Fruit fly (Drosophila melanogaster) whole organism, wandering third instar larva: ENCODE data around the gene Shawn.

ENCODE experiments used
- Abd-B ChIP-seq: fragments of >200 bp; optimal IDR thresholded peaks from 2 replicates; lab custom pipeline; 2017; ENCODE audit warnings: missing biosample characterization, missing genetic modification characterization
- CG32264 ChIP-seq: fragments of 200-800 bp; sonication (Bioruptor generic); optimal IDR thresholded peaks from 2 replicates; lab custom pipeline; 2016; ENCODE audit warnings: missing biosample characterization, missing genetic modification characterization
- CG9705 ChIP-seq: fragments of 200-800 bp; sonication (Bioruptor generic); optimal IDR thresholded peaks from 2 replicates; lab custom pipeline; 2018; ENCODE audit warnings: missing biosample characterization, mild to moderate bottlenecking, missing genetic modification characterization
- Dfd ChIP-seq: fragments of >200 bp; optimal IDR thresholded peaks from 2 replicates; lab custom pipeline; 2017; ENCODE audit warnings: missing biosample characterization, missing genetic modification characterization
- Dif ChIP-seq: fragments of 200-275, 200-300 bp; sonication (Bioruptor generic); optimal IDR thresholded peaks from 2 replicates; lab custom pipeline; 2018; ENCODE audit warnings: missing biosample characterization, missing genetic modification characterization; ENCODE audit not compliant: partially characterized antibody
- GATAd ChIP-seq: sonication (Bioruptor generic); optimal IDR thresholded peaks from 2 replicates; lab custom pipeline; 2016; ENCODE audit warnings: missing biosample characterization, missing genetic modification characterization
- HLH106 ChIP-seq: fragments of 200-800 bp; optimal IDR thresholded peaks from 3 replicates; lab custom pipeline; 2019; ENCODE audit warnings: missing biosample characterization, mild to moderate bottlenecking, missing genetic modification characterization, moderate library complexity
- Hnf4 ChIP-seq: fragments of 200-800 bp; sonication (Bioruptor generic); optimal IDR thresholded peaks from 2 replicates; lab custom pipeline; 2016; ENCODE audit warnings: missing biosample characterization, mild to moderate bottlenecking, missing genetic modification characterization
- Hr78 ChIP-seq: fragments of >200 bp; optimal IDR thresholded peaks from 2 replicates; lab custom pipeline; 2017; ENCODE audit warnings: missing biosample characterization, missing genetic modification characterization
- Jra ChIP-seq: sonication (Bioruptor generic); optimal IDR thresholded peaks from 2 replicates; lab custom pipeline; 2016; ENCODE audit warnings: missing biosample characterization, missing genetic modification characterization
- Myc ChIP-seq: fragments of >200 bp; optimal IDR thresholded peaks from 2 replicates; lab custom pipeline; 2017
- N ChIP-seq: fragments of >200 bp; optimal IDR thresholded peaks from 2 replicates; lab custom pipeline; 2018; ENCODE audit warnings: missing biosample characterization, missing external identifiers, missing genetic modification characterization
- OdsH ChIP-seq: fragments of 200-800 bp; sonication (Bioruptor generic); optimal IDR thresholded peaks from 2 replicates; lab custom pipeline; 2016; ENCODE audit warnings: missing biosample characterization, mild to moderate bottlenecking, missing genetic modification characterization
- Sp1 ChIP-seq: fragments of 200-800 bp; sonication (Bioruptor generic); optimal IDR thresholded peaks from 3 replicates; lab custom pipeline; 2019; ENCODE audit warnings: missing biosample characterization, mild to moderate bottlenecking, missing genetic modification characterization, moderate library complexity
- Vsx2 ChIP-seq: fragments of 200-300, 225-300 bp; sonication (Bioruptor generic); optimal IDR thresholded peaks from 2 replicates; lab custom pipeline; 2018; ENCODE audit warnings: missing biosample characterization, missing genetic modification characterization; ENCODE audit not compliant: partially characterized antibody
- br ChIP-seq: fragments of 200-800 bp; sonication (Bioruptor generic); optimal IDR thresholded peaks from 2 replicates; lab custom pipeline; 2016; ENCODE audit warnings: missing biosample characterization, missing genetic modification characterization
- brk ChIP-seq: fragments of 200-800 bp; sonication (Bioruptor generic); optimal IDR thresholded peaks from 2 replicates; lab custom pipeline; 2016; ENCODE audit warnings: missing biosample characterization, mild to moderate bottlenecking, missing genetic modification characterization
- foxo ChIP-seq, 2 experiments: fragments of 200-800 bp; sonication (Bioruptor generic); optimal IDR thresholded peaks; 2 replicates in 1 of 2; 3 replicates in 1 of 2; lab custom pipeline; 2016 to 2017; ENCODE audit warnings: missing biosample characterization in 2 of 2, missing genetic modification characterization in 2 of 2
- fru ChIP-seq: fragments of 200-800 bp; sonication (Bioruptor generic); optimal IDR thresholded peaks from 3 replicates; lab custom pipeline; 2016; ENCODE audit warnings: missing biosample characterization, mild to moderate bottlenecking, missing genetic modification characterization
- h ChIP-seq: fragments of 200-800 bp; sonication (Bioruptor generic); optimal IDR thresholded peaks from 3 replicates; lab custom pipeline; 2016; ENCODE audit warnings: missing biosample characterization, mild to moderate bottlenecking, missing genetic modification characterization
- jim ChIP-seq: fragments of 175-275, 200-325 bp; sonication (Bioruptor generic); optimal IDR thresholded peaks from 2 replicates; lab custom pipeline; 2016; ENCODE audit warnings: missing biosample characterization, mild to moderate bottlenecking, missing genetic modification characterization
- lola ChIP-seq: fragments of >200 bp; optimal IDR thresholded peaks from 2 replicates; lab custom pipeline; 2017; ENCODE audit warnings: missing biosample characterization, missing genetic modification characterization
- psq ChIP-seq: fragments of 200-800 bp; sonication (Bioruptor generic); optimal IDR thresholded peaks from 3 replicates; lab custom pipeline; 2017; ENCODE audit warnings: missing biosample characterization, mild to moderate bottlenecking, missing genetic modification characterization, moderate library complexity
- rgr ChIP-seq: fragments of 200-800 bp; sonication (Bioruptor generic); optimal IDR thresholded peaks from 3 replicates; lab custom pipeline; 2016; ENCODE audit warnings: missing biosample characterization, mild to moderate bottlenecking, missing genetic modification characterization
- sv ChIP-seq: fragments of 200-800 bp; sonication (Bioruptor generic); optimal IDR thresholded peaks from 3 replicates; lab custom pipeline; 2016; ENCODE audit warnings: missing biosample characterization, missing genetic modification characterization
- tai ChIP-seq: sonication (Bioruptor generic); optimal IDR thresholded peaks from 2 replicates; lab custom pipeline; 2016; ENCODE audit warnings: missing biosample characterization, missing genetic modification characterization
- usp ChIP-seq: fragments of >200 bp; optimal IDR thresholded peaks from 2 replicates; lab custom pipeline; 2017; ENCODE audit warnings: missing biosample characterization, missing genetic modification characterization
- woc ChIP-seq: sonication (Bioruptor generic); optimal IDR thresholded peaks from 2 replicates; lab custom pipeline; 2016; ENCODE audit warnings: missing biosample characterization, mild to moderate bottlenecking, missing genetic modification characterization

The Shawn gene

dm6 chrX:19581881-19582280, 29.4 kb upstream of the Shawn start, which contains the start of gene CG14218:
Gene CG14218, minus strand, starts transcription at chrX:19581981.
- TF ChIP-seq sv (GFP tag; lab: Kevin White, UChicago) (no peak), Myc (no peak), N (GFP tag; lab: Kevin White, UChicago) (no peak), Jra (GFP tag; lab: Kevin White, UChicago) (no peak), CG32264 (no peak), h (GFP tag; lab: Kevin White, UChicago) (no peak)

- no peak for TF ChIP-seq HLH106 (tag; lab: Kevin White, UChicago)
- no peak for TF ChIP-seq Dif (GFP tag; lab: Kevin White, UChicago)
- no peak for TF ChIP-seq Myc
- no peak for TF ChIP-seq fru (GFP tag; lab: Kevin White, UChicago)
- no peak for TF ChIP-seq Vsx2 (GFP tag; lab: Kevin White, UChicago)
- TF ChIP-seq lola (GFP tag; lab: Kevin White, UChicago), result no peak
- TF ChIP-seq tai (GFP tag; lab: Kevin White, UChicago), result no peak
- TF ChIP-seq Abd-B (GFP tag; lab: Kevin White, UChicago), result no peak
- no peak for TF ChIP-seq brk (GFP tag; lab: Kevin White, UChicago)
Observed at dm6 chrX:19582732-19583131, 28.6 kb upstream of the Shawn start.

- no peak for TF ChIP-seq Myc
- TF ChIP-seq woc (GFP tag; lab: Kevin White, UChicago), result no peak
- no peak for TF ChIP-seq h (GFP tag; lab: Kevin White, UChicago)
- no peak for TF ChIP-seq CG9705 (GFP tag; lab: Kevin White, UChicago)
Observed at dm6 chrX:19583317-19583716, 28.0 kb upstream of the Shawn start, which contains the start of gene CG14204. Gene CG14204, plus strand, starts transcription at chrX:19583617.

- TF ChIP-seq Hr78 (GFP tag; lab: Kevin White, UChicago) (no peak), Abd-B (GFP tag; lab: Kevin White, UChicago) (no peak), h (GFP tag; lab: Kevin White, UChicago) (no peak), foxo (GFP tag; optimal IDR thresholded peaks at IDR 0.05; lab: Kevin White, UChicago) (no peak), rgr (GFP tag; lab: Kevin White, UChicago) (no peak), Vsx2 (GFP tag; lab: Kevin White, UChicago) (no peak), GATAd (GFP tag; lab: Kevin White, UChicago) (no peak), Sp1 (GFP tag; lab: Kevin White, UChicago) (no peak), psq (GFP tag; lab: Kevin White, UChicago) (no peak)
- TF ChIP-seq, all 38 proteins: peak for 0
Observed at dm6 chrX:19585142-19585541, 26.2 kb upstream of the Shawn start.

dm6 chrX:19590070-19590469, 21.3 kb upstream of the Shawn start, which contains the start of gene CG14219:
Gene CG14219, minus strand, starts transcription at chrX:19590170.
- no peak for TF ChIP-seq N (GFP tag; lab: Kevin White, UChicago)

- TF ChIP-seq usp, result no peak
- no peak for TF ChIP-seq jim (GFP tag; lab: Kevin White, UChicago)
- TF ChIP-seq woc (GFP tag; lab: Kevin White, UChicago), result no peak
- no peak for TF ChIP-seq Hr78 (GFP tag; lab: Kevin White, UChicago)
- no peak for TF ChIP-seq Hnf4
- TF ChIP-seq lola (GFP tag; lab: Kevin White, UChicago), result no peak
- no peak for TF ChIP-seq GATAd (GFP tag; lab: Kevin White, UChicago)
- no peak for TF ChIP-seq br (GFP tag; lab: Kevin White, UChicago)
- no peak for TF ChIP-seq rgr (GFP tag; lab: Kevin White, UChicago)
- no peak for TF ChIP-seq foxo (GFP tag; optimal IDR thresholded peaks at IDR 0.05; lab: Kevin White, UChicago)
- TF ChIP-seq h (GFP tag; lab: Kevin White, UChicago), result no peak
- no peak for TF ChIP-seq Dfd (GFP tag; lab: Kevin White, UChicago)
- TF ChIP-seq Vsx2 (GFP tag; lab: Kevin White, UChicago), result no peak
- no peak for TF ChIP-seq OdsH (GFP tag; lab: Kevin White, UChicago)
- TF ChIP-seq, all 38 proteins: peak for 0
Observed at dm6 chrX:19590579-19590978, 20.7 kb upstream of the Shawn start.
